Worm (Caenorhabditis elegans) whole organism, dauer: Measurements from ENCODE around the gene nhr-88.

ENCODE experiments used
- unc-62 ChIP-seq: sonication (generic microtip); optimal IDR thresholded peaks from 2 replicates; lab custom pipeline; 2017; ENCODE audit warnings: missing biosample characterization, missing genetic modification reagents, missing genetic modification characterization

The nhr-88 gene

ce11 chrII:2976597-2976996 lies at the start of gene nhr-88:
Gene nhr-88 (plus strand): TSS chrII:2976639.
- TF ChIP-seq unc-62 (GFP tag; lab: Kevin White, UChicago) = no peak

- TF ChIP-seq unc-62 (GFP tag; lab: Kevin White, UChicago) = no peak
Measured at ce11 chrII:2927533-2927932, 48.9 kb upstream of the nhr-88 start, which contains the start of the genes ZK355.3 and ZK355.8. Gene ZK355.3 (minus strand): TSS chrII:2927633. Gene ZK355.8 (plus strand): TSS chrII:2927804.

ce11 chrII:2929846-2930245 lies 46.6 kb upstream of the nhr-88 start:
- no peak for TF ChIP-seq unc-62 (GFP tag; lab: Kevin White, UChicago)

ce11 chrII:2930499-2930898 lies 45.9 kb upstream of the nhr-88 start, which contains the start of the genes irld-64 and irld-63:
Gene irld-64 (minus strand): TSS chrII:2930599.
Gene irld-63 (plus strand): TSS chrII:2930728.
- no peak for TF ChIP-seq unc-62 (GFP tag; lab: Kevin White, UChicago)

ce11 chrII:2931564-2931963 lies 44.9 kb upstream of the nhr-88 start:
- TF ChIP-seq unc-62 (GFP tag; lab: Kevin White, UChicago) = no peak

- TF ChIP-seq unc-62 (GFP tag; lab: Kevin White, UChicago) = no peak
Measured at ce11 chrII:2934354-2934753, 42.1 kb upstream of the nhr-88 start, which contains the start of gene irld-67. Gene irld-67 (minus strand): TSS chrII:2934454.

ce11 chrII:2937852-2938251 lies 38.6 kb upstream of the nhr-88 start, which contains the start of gene irld-65:
Gene irld-65 (minus strand): TSS chrII:2937952.
- no peak for TF ChIP-seq unc-62 (GFP tag; lab: Kevin White, UChicago)

ce11 chrII:2939681-2940080 lies 36.8 kb upstream of the nhr-88 start:
- no peak for TF ChIP-seq unc-62 (GFP tag; lab: Kevin White, UChicago)

- TF ChIP-seq unc-62 (GFP tag; lab: Kevin White, UChicago) = no peak
Measured at ce11 chrII:2940747-2941146, 35.7 kb upstream of the nhr-88 start, which contains the start of gene irld-66. Gene irld-66 (minus strand): TSS chrII:2940847.

- TF ChIP-seq unc-62 (GFP tag; lab: Kevin White, UChicago) = no peak
Measured at ce11 chrII:2943966-2944365, 32.5 kb upstream of the nhr-88 start, which contains the start of the genes irld-50 and irld-49. Gene irld-50 (minus strand): TSS chrII:2944066. Gene irld-49 (plus strand): TSS chrII:2944176.

- no peak for TF ChIP-seq unc-62 (GFP tag; lab: Kevin White, UChicago)
Measured at ce11 chrII:2946438-2946837, 30.0 kb upstream of the nhr-88 start, which contains the start of gene srw-79. Gene srw-79 (plus strand): TSS chrII:2946738.

- no peak for TF ChIP-seq unc-62 (GFP tag; lab: Kevin White, UChicago)
Measured at ce11 chrII:2948614-2949013, 27.8 kb upstream of the nhr-88 start.

- no peak for TF ChIP-seq unc-62 (GFP tag; lab: Kevin White, UChicago)
Measured at ce11 chrII:2952629-2953028, 23.8 kb upstream of the nhr-88 start, which contains the start of gene irld-51. Gene irld-51 (minus strand): TSS chrII:2952729.

- TF ChIP-seq unc-62 (GFP tag; lab: Kevin White, UChicago) = no peak
Measured at ce11 chrII:2955656-2956115, 20.8 kb upstream of the nhr-88 start, which contains the start of gene irld-48. Gene irld-48 (plus strand): TSS chrII:2956065.

ce11 chrII:2958308-2958707 lies 18.1 kb upstream of the nhr-88 start, which contains the start of gene srw-60:
Gene srw-60 (plus strand): TSS chrII:2958608.
- TF ChIP-seq unc-62 (GFP tag; lab: Kevin White, UChicago) = no peak

- TF ChIP-seq unc-62 (GFP tag; lab: Kevin White, UChicago) = no peak
Measured at ce11 chrII:2962531-2963164, 13.8 kb upstream of the nhr-88 start.
